Worm (Caenorhabditis elegans) whole organism, L1 larva: ENCODE data around the gene F11D11.6.

ENCODE experiments used
- C04F5.9 ChIP-seq: sonication (generic microtip); optimal IDR thresholded peaks from 2 replicates; lab custom pipeline; 2016; ENCODE audit warnings: missing genetic modification characterization, missing compliant biosample characterization
- C16A3.4 ChIP-seq: fragments of 150-350 bp; optimal IDR thresholded peaks from 2 replicates; lab custom pipeline; 2014; ENCODE audit warnings: missing biosample characterization, missing genetic modification characterization
- C34B4.2 ChIP-seq: sonication (generic microtip); optimal IDR thresholded peaks from 2 replicates; lab custom pipeline; 2017; ENCODE audit warnings: mild to moderate bottlenecking, missing genetic modification characterization, missing compliant biosample characterization
- Y116A8C.19 ChIP-seq: sonication (generic microtip); optimal IDR thresholded peaks from 2 replicates; lab custom pipeline; 2016; ENCODE audit warnings: missing compliant biosample characterization, missing genetic modification characterization, borderline replicate concordance
- aha-1 ChIP-seq: fragments of 150-350 bp; optimal IDR thresholded peaks from 2 replicates; lab custom pipeline; 2014; ENCODE audit warnings: missing biosample characterization, missing genetic modification characterization
- blmp-1 ChIP-seq: fragments of 150-350 bp; optimal IDR thresholded peaks from 2 replicates; lab custom pipeline; 2014; ENCODE audit warnings: missing biosample characterization, missing genetic modification characterization
- ceh-63 ChIP-seq: fragments of 200-800 bp; sonication (Bioruptor generic); optimal IDR thresholded peaks from 2 replicates; lab custom pipeline; 2018; ENCODE audit warnings: mild to moderate bottlenecking, missing genetic modification characterization, missing compliant biosample characterization
- ceh-82 ChIP-seq, 3 experiments: fragments of 150-350 bp in 1 of 3; sonication (generic microtip) in 2 of 3; optimal IDR thresholded peaks; 2 replicates each; lab custom pipeline; 2014 to 2017; ENCODE audit warnings: missing biosample characterization in 3 of 3, missing genetic modification characterization in 3 of 3
- ceh-88 ChIP-seq: fragments of 200-800 bp; sonication (Bioruptor generic); IDR thresholded peaks from 2 replicates; pipeline ENCODE4 v1.3.6; 2022; ENCODE audit warnings: missing genetic modification characterization, missing compliant biosample characterization
- ceh-90 ChIP-seq: sonication (generic microtip); optimal IDR thresholded peaks from 2 replicates; lab custom pipeline; 2016; ENCODE audit warnings: missing genetic modification characterization, missing compliant biosample characterization
- dsc-1 ChIP-seq: sonication (generic microtip); optimal IDR thresholded peaks from 2 replicates; lab custom pipeline; 2016; ENCODE audit warnings: mild to moderate bottlenecking, missing genetic modification characterization, missing compliant biosample characterization
- egl-27 ChIP-seq, 2 experiments: fragments of 150-350 bp in 1 of 2; sonication (generic microtip); optimal IDR thresholded peaks; 3 replicates each; lab custom pipeline; 2017 to 2018; ENCODE audit warnings: missing biosample characterization in 2 of 2, missing genetic modification characterization in 2 of 2, missing genetic modification reagents in 2 of 2
- ets-5 ChIP-seq: fragments of 200-800 bp; sonication (Bioruptor generic); IDR thresholded peaks from 2 replicates; pipeline ENCODE4 v1.3.6; 2022; ENCODE audit warnings: missing genetic modification characterization, missing compliant biosample characterization
- fkh-10 ChIP-seq: sonication (generic microtip); optimal IDR thresholded peaks from 2 replicates; lab custom pipeline; 2017; ENCODE audit warnings: missing biosample characterization, missing genetic modification reagents, missing genetic modification characterization
- fos-1 ChIP-seq: fragments of 150-350 bp; optimal IDR thresholded peaks from 2 replicates; lab custom pipeline; 2014; ENCODE audit warnings: missing biosample characterization, missing genetic modification characterization
- grh-1 ChIP-seq: fragments of 200-800 bp; sonication (Bioruptor generic); IDR thresholded peaks from 2 replicates; pipeline ENCODE4 v1.3.6; 2022; ENCODE audit warnings: missing genetic modification reagents, missing genetic modification characterization, missing compliant biosample characterization
- hlh-17 ChIP-seq: fragments of 200-800 bp; sonication (Bioruptor generic); optimal IDR thresholded peaks from 2 replicates; lab custom pipeline; 2018; ENCODE audit warnings: missing genetic modification characterization, mild to moderate bottlenecking, missing compliant biosample characterization, moderate library complexity, borderline replicate concordance
- hlh-4 ChIP-seq: sonication (generic microtip); optimal IDR thresholded peaks from 2 replicates; lab custom pipeline; 2016; ENCODE audit warnings: mild to moderate bottlenecking, missing genetic modification characterization, missing compliant biosample characterization
- irx-1 ChIP-seq: sonication (generic microtip); optimal IDR thresholded peaks from 2 replicates; lab custom pipeline; 2016; ENCODE audit warnings: missing genetic modification characterization, missing compliant biosample characterization
- jun-1 ChIP-seq: fragments of 150-350 bp; optimal IDR thresholded peaks from 2 replicates; lab custom pipeline; 2014; ENCODE audit warnings: missing biosample characterization, missing genetic modification reagents, missing genetic modification characterization
- lin-13 ChIP-seq: fragments of 150-350 bp; optimal IDR thresholded peaks from 2 replicates; lab custom pipeline; 2014; ENCODE audit warnings: missing biosample characterization, missing genetic modification reagents, missing genetic modification characterization
- lin-35 ChIP-seq, 2 experiments: fragments of 150-350 bp; optimal IDR thresholded peaks; 2 replicates each; lab custom pipeline; 2014; ENCODE audit warnings: missing biosample characterization in 2 of 2, missing genetic modification characterization in 2 of 2, missing genetic modification reagents in 2 of 2
- mab-9 ChIP-seq: fragments of 200-800 bp; sonication (Bioruptor generic); IDR thresholded peaks from 2 replicates; pipeline ENCODE4 v1.3.6; 2022; ENCODE audit warnings: missing genetic modification reagents, missing genetic modification characterization, missing compliant biosample characterization
- nhr-11 ChIP-seq: fragments of 150-350 bp; optimal IDR thresholded peaks from 2 replicates; lab custom pipeline; 2014; ENCODE audit warnings: missing biosample characterization, missing genetic modification characterization
- nhr-12 ChIP-seq: sonication (generic microtip); optimal IDR thresholded peaks from 2 replicates; lab custom pipeline; 2017; ENCODE audit warnings: missing biosample characterization, missing genetic modification characterization
- nhr-76 ChIP-seq: sonication (generic microtip); optimal IDR thresholded peaks from 2 replicates; lab custom pipeline; 2017; ENCODE audit warnings: missing biosample characterization, missing genetic modification characterization
- nhr-84 ChIP-seq: sonication (generic microtip); optimal IDR thresholded peaks from 2 replicates; lab custom pipeline; 2017; ENCODE audit warnings: missing biosample characterization, missing genetic modification characterization
- nhr-85 ChIP-seq: sonication (generic microtip); peaks from one replicate; lab custom pipeline; 2016; ENCODE audit warnings: missing genetic modification characterization, inconsistent platforms, missing compliant biosample characterization
- nhr-90 ChIP-seq: sonication (generic microtip); optimal IDR thresholded peaks from 2 replicates; lab custom pipeline; 2016; ENCODE audit warnings: mild to moderate bottlenecking, missing genetic modification characterization, missing compliant biosample characterization; ENCODE audit not compliant: poor library complexity
- pax-3 ChIP-seq: fragments of 200-800 bp; sonication (Bioruptor generic); optimal IDR thresholded peaks from 2 replicates; lab custom pipeline; 2018; ENCODE audit warnings: mild to moderate bottlenecking, missing genetic modification characterization, moderate library complexity, missing compliant biosample characterization
- rnt-1 ChIP-seq: sonication (generic microtip); optimal IDR thresholded peaks from 2 replicates; lab custom pipeline; 2016; ENCODE audit warnings: mild to moderate bottlenecking, missing genetic modification characterization, moderate library complexity, missing compliant biosample characterization
- snpc-4 ChIP-seq: fragments of 150-350 bp; optimal IDR thresholded peaks from 2 replicates; lab custom pipeline; 2014; ENCODE audit warnings: missing biosample characterization, missing genetic modification characterization
- swsn-7 ChIP-seq: sonication (generic microtip); optimal IDR thresholded peaks from 2 replicates; lab custom pipeline; 2016; ENCODE audit warnings: missing genetic modification characterization, missing compliant biosample characterization
- tbx-2 ChIP-seq: sonication (generic microtip); optimal IDR thresholded peaks from 2 replicates; lab custom pipeline; 2016; ENCODE audit warnings: missing genetic modification characterization, missing compliant biosample characterization
- unc-130 ChIP-seq: fragments of 150-350 bp; optimal IDR thresholded peaks from 2 replicates; lab custom pipeline; 2017; ENCODE audit warnings: missing biosample characterization, missing genetic modification characterization, inconsistent platforms
- unc-30 ChIP-seq: sonication (generic microtip); optimal IDR thresholded peaks from 2 replicates; lab custom pipeline; 2017; ENCODE audit warnings: missing biosample characterization, missing genetic modification characterization
- unc-98 ChIP-seq: fragments of 200-800 bp; sonication (Bioruptor generic); IDR thresholded peaks from 2 replicates; pipeline ENCODE4 v1.3.6; 2022; ENCODE audit warnings: missing genetic modification characterization, missing compliant biosample characterization
- xbp-1 ChIP-seq: sonication (generic microtip); optimal IDR thresholded peaks from 2 replicates; lab custom pipeline; 2016; ENCODE audit warnings: missing genetic modification characterization, missing compliant biosample characterization

F11D11.6 gene

DNA sequence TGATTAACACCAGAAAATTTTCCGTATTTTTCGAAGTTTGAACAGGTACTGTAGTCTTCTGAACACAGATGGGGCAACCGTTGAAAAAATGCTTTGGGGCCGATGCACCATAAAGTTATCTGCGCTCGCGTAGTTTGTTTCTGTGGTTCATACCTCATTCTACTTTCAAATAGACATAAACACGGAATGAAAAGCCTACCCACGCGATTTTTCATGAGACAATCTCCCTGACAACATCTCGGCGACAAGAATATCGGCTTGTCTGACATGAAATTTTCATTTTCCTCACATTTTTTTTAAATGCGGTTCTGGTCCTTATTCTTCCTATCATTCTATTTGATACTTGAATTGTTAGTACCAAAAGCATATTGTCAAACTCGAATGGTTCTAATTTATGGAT lies 19.8 kb upstream of the F11D11.6 start, which contains the start of gene clec-257:
clec-257 (plus strand) TSS at position 301 of the 400 bp plus-strand sequence.
- TF ChIP-seq C16A3.4 (tag; lab: Kevin White, UChicago) (no peak), nhr-85 (peak; percentile 13)

DNA sequence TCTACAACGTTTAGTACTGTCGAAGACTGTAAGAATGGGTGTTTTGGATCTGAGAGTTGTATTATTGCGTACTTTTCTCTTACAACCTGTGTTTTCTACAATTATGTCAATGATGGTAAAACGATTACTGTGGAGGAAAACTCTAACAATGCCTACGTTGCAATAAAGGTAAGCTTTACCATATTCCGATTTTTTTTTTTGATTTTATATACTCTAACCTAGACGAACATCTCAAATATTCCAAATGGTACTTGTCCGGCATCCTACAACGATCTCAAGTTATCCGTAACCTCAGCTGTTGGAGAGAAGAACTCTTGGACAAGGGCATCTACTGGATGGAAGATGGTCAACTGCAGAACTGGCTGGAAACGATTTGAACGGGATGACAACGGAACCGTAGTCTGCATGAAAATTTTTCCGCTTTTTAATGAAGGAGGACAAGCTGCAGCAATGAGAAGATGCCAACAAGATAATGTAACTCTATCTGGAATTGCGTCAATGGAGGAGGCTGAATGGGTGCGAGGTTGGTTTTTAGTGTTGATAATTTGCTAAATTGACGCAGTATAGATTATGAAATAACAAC lies 19.0 kb upstream of the F11D11.6 start:
- TF ChIP-seq aha-1 (tag; lab: Kevin White, UChicago) (no peak), nhr-85 (no peak), xbp-1 (tag; lab: Kevin White, UChicago) (no peak), ceh-90 (no peak), mab-9 (GFP tag; lab: Robert Waterston, UW) (no peak), hlh-4 (no peak), C34B4.2 (no peak), rnt-1 (no peak), hlh-17 (no peak), blmp-1 (tag; lab: Kevin White, UChicago) (no peak), swsn-7 (tag; lab: Kevin White, UChicago) (no peak), lin-13 (GFP tag; lab: Kevin White, UChicago) (no peak), lin-35 (GFP tag; optimal IDR thresholded peaks at IDR 0.05; lab: Kevin White, UChicago) (no peak), unc-98 (GFP tag; lab: Robert Waterston, UW) (no peak), tbx-2 (no peak), nhr-84 (no peak), ets-5 (GFP tag; lab: Robert Waterston, UW) (no peak), nhr-12 (no peak)

DNA sequence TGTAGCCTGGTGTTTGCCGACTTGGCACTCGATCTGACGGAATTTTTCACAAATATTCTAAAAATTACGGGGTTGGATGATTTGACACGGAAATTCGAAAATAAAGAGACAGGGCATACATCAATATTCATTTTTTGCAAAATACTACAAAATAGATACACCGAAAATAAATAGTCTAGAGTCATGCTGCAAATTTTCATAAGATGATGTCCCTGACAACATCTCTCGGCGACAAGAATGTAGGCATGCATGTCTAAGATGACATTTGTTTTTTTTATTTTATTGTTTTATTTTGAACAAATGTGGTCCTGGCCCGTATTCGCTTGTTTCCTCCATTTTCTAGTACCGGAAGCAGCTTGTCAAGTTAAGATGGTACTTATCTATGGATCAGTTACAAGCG lies 18.5 kb upstream of the F11D11.6 start, which contains the start of gene clec-256:
clec-256 (plus strand) TSS at position 301 of the 400 bp plus-strand sequence.
- TF ChIP-seq C04F5.9 (tag; lab: Kevin White, UChicago): no peak
- TF ChIP-seq ceh-88 (GFP tag; lab: Robert Waterston, UW): no peak

DNA sequence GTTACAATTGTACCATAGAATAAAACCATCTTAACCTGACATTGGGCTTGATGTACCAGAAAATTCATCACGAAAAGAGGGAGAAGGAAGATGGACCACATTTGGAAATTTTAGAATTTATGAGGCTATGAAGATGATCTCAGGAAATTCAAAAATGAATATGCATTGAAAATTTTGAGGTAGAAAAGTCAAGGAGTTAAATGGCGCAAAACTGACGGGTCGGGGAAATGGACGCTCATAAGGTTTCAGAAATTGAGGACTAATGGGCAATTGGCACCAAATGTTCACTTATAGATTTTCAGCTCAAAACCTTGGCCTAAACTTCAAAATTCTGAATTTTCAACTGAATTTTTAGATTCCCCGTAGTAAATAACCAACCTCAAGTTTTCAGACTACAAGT lies 17.7 kb upstream of the F11D11.6 start, which contains the start of gene clec-255:
clec-255 (minus strand) TSS at position 101 of the 400 bp plus-strand sequence.
- TF ChIP-seq pax-3 (tag; lab: Kevin White, UChicago) (no peak), ets-5 (GFP tag; lab: Robert Waterston, UW) (no peak), hlh-4 (no peak), nhr-12 (no peak), nhr-76 (tag; lab: Kevin White, UChicago) (no peak)

DNA sequence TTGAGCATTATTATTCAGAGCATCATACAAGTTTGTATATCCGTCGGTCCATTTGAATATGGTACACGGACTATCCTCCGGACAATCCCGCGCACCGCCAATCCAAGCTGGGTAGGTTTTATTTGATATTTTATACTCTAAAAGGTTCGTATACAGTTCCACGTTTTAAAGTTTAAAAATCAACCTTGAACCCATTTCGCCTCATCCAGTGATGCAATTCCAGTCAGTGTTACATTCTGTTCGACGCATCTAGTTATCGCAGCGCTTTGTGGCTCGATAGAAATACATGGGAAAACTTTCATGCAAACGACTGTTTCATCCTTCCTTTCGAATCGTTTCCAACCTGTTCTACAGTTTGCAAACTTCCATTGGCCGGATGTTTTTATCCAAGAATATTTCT lies 17.0 kb upstream of the F11D11.6 start:
- TF ChIP-seq ceh-82 (tag; optimal IDR thresholded peaks at IDR 0.05; lab: Kevin White, UChicago) (no peak), C34B4.2 (no peak), grh-1 (GFP tag; lab: Robert Waterston, UW) (no peak), unc-130 (tag; lab: Kevin White, UChicago) (no peak), nhr-11 (tag; lab: Kevin White, UChicago) (no peak), snpc-4 (tag; lab: Kevin White, UChicago) (no peak), unc-30 (tag; lab: Kevin White, UChicago) (no peak), irx-1 (tag; lab: Kevin White, UChicago) (no peak), fos-1 (tag; lab: Kevin White, UChicago) (no peak), dsc-1 (tag; lab: Kevin White, UChicago) (no peak), Y116A8C.19 (tag; lab: Kevin White, UChicago) (no peak), fkh-10 (GFP tag; lab: Kevin White, UChicago) (no peak), jun-1 (no peak), tbx-2 (no peak), nhr-90 (tag; lab: Kevin White, UChicago) (no peak), ceh-63 (GFP tag; lab: Kevin White, UChicago) (no peak), nhr-76 (tag; lab: Kevin White, UChicago) (no peak), egl-27 (tag; optimal IDR thresholded peaks at IDR 0.05; lab: Kevin White, UChicago) (no peak)
